Worm (Caenorhabditis elegans) whole organism, mixed stage, embryonic: Measurements from ENCODE around the gene clec-66.

Experiments
- bed-3 ChIP-seq: fragments of 200-800 bp; sonication (Bioruptor generic); optimal IDR thresholded peaks from 3 replicates; lab custom pipeline; 2018; ENCODE audit warnings: mild to moderate bottlenecking, missing genetic modification characterization, moderate library complexity, missing compliant biosample characterization
- blmp-1 ChIP-seq: fragments of 150-350 bp; optimal IDR thresholded peaks from 2 replicates; lab custom pipeline; 2014; ENCODE audit warnings: missing biosample characterization, missing genetic modification characterization
- ceh-39 ChIP-seq: fragments of 150-350 bp; optimal IDR thresholded peaks from 2 replicates; lab custom pipeline; 2014; ENCODE audit warnings: missing biosample characterization, missing genetic modification characterization
- ceh-43 ChIP-seq: fragments of 200-800 bp; sonication (Bioruptor generic); optimal IDR thresholded peaks from 2 replicates; lab custom pipeline; 2018; ENCODE audit warnings: mild to moderate bottlenecking, missing genetic modification characterization, moderate library complexity, missing compliant biosample characterization
- ceh-83 ChIP-seq: fragments of 200-800 bp; sonication (Bioruptor generic); optimal IDR thresholded peaks from 2 replicates; lab custom pipeline; 2018; ENCODE audit warnings: mild to moderate bottlenecking, missing genetic modification characterization, missing compliant biosample characterization
- ces-1 ChIP-seq: fragments of 150-350 bp; optimal IDR thresholded peaks from 2 replicates; lab custom pipeline; 2014; ENCODE audit warnings: missing biosample characterization, missing genetic modification reagents, missing genetic modification characterization
- cnd-1 ChIP-seq: fragments of 200-800 bp; sonication (Bioruptor generic); optimal IDR thresholded peaks from 2 replicates; lab custom pipeline; 2018; ENCODE audit warnings: mild to moderate bottlenecking, missing genetic modification characterization, missing compliant biosample characterization
- drap-1 ChIP-seq: fragments of 200-800 bp; sonication (Bioruptor generic); optimal IDR thresholded peaks from 3 replicates; lab custom pipeline; 2018; ENCODE audit warnings: mild to moderate bottlenecking, missing genetic modification characterization, missing compliant biosample characterization
- elt-1 ChIP-seq: sonication (generic microtip); optimal IDR thresholded peaks from 2 replicates; lab custom pipeline; 2017; ENCODE audit warnings: missing genetic modification characterization, mild to moderate bottlenecking, missing compliant biosample characterization, antibody characterized with exemption, moderate library complexity, borderline replicate concordance; ENCODE audit not compliant: insufficient read depth
- elt-3 ChIP-seq: fragments of 150-350 bp; optimal IDR thresholded peaks from 2 replicates; lab custom pipeline; 2014; ENCODE audit warnings: missing biosample characterization, missing genetic modification characterization
- flh-1 ChIP-seq: fragments of 200-800 bp; sonication (Bioruptor generic); optimal IDR thresholded peaks from 2 replicates; lab custom pipeline; 2018; ENCODE audit warnings: mild to moderate bottlenecking, missing genetic modification characterization, moderate library complexity, missing compliant biosample characterization
- ham-2 ChIP-seq: fragments of 200-800 bp; sonication (Bioruptor generic); optimal IDR thresholded peaks from 2 replicates; lab custom pipeline; 2018; ENCODE audit warnings: mild to moderate bottlenecking, missing genetic modification characterization, missing compliant biosample characterization
- hlh-1 ChIP-seq: fragments of 150-350 bp; optimal IDR thresholded peaks from 2 replicates; lab custom pipeline; 2014; ENCODE audit warnings: missing biosample characterization, missing genetic modification reagents, missing genetic modification characterization
- lin-13 ChIP-seq: fragments of 150-350 bp; optimal IDR thresholded peaks from 2 replicates; lab custom pipeline; 2014; ENCODE audit warnings: missing biosample characterization, missing genetic modification characterization
- lin-32 ChIP-seq: fragments of 200-800 bp; sonication (Bioruptor generic); optimal IDR thresholded peaks from 2 replicates; lab custom pipeline; 2018; ENCODE audit warnings: mild to moderate bottlenecking, missing genetic modification characterization, missing compliant biosample characterization
- lsy-2 ChIP-seq: fragments of 150-350 bp; optimal IDR thresholded peaks from 2 replicates; lab custom pipeline; 2014; ENCODE audit warnings: missing biosample characterization, missing genetic modification characterization
- mab-5 ChIP-seq: fragments of 150-350 bp; optimal IDR thresholded peaks from 2 replicates; lab custom pipeline; 2014; ENCODE audit warnings: missing biosample characterization, missing genetic modification characterization
- mep-1 ChIP-seq: fragments of 150-350 bp; optimal IDR thresholded peaks from 2 replicates; lab custom pipeline; 2017; ENCODE audit warnings: missing biosample characterization, missing genetic modification reagents, missing genetic modification characterization, inconsistent platforms
- nhr-12 ChIP-seq: fragments of 150-350 bp; optimal IDR thresholded peaks from 2 replicates; lab custom pipeline; 2014; ENCODE audit warnings: missing biosample characterization, missing genetic modification characterization
- nhr-2 ChIP-seq: fragments of 150-350 bp; optimal IDR thresholded peaks from 2 replicates; lab custom pipeline; 2014; ENCODE audit warnings: missing biosample characterization, missing genetic modification characterization
- nhr-237 ChIP-seq: fragments of 150-350 bp; optimal IDR thresholded peaks from 2 replicates; lab custom pipeline; 2014; ENCODE audit warnings: missing biosample characterization, missing genetic modification characterization
- nhr-28 ChIP-seq: fragments of 150-350 bp; optimal IDR thresholded peaks from 2 replicates; lab custom pipeline; 2014; ENCODE audit warnings: missing biosample characterization, missing genetic modification characterization
- nhr-76 ChIP-seq: sonication (generic microtip); optimal IDR thresholded peaks from 2 replicates; lab custom pipeline; 2017; ENCODE audit warnings: missing biosample characterization, missing genetic modification characterization
- pha-4 ChIP-seq: fragments of 150-350 bp; optimal IDR thresholded peaks from 2 replicates; lab custom pipeline; 2018; ENCODE audit warnings: missing biosample characterization, missing genetic modification reagents, missing genetic modification characterization
- sem-2 ChIP-seq: fragments of 200-800 bp; sonication (Bioruptor generic); optimal IDR thresholded peaks from 2 replicates; lab custom pipeline; 2018; ENCODE audit warnings: mild to moderate bottlenecking, missing genetic modification characterization, missing compliant biosample characterization
- snpc-4 ChIP-seq: fragments of 150-350 bp; optimal IDR thresholded peaks from 2 replicates; lab custom pipeline; 2014; ENCODE audit warnings: missing biosample characterization, missing genetic modification characterization
- tbx-8 ChIP-seq: fragments of 200-800 bp; sonication (Bioruptor generic); optimal IDR thresholded peaks from 2 replicates; lab custom pipeline; 2018; ENCODE audit warnings: mild to moderate bottlenecking, missing genetic modification characterization, moderate library complexity, missing compliant biosample characterization
- unc-39 ChIP-seq: fragments of 150-350 bp; optimal IDR thresholded peaks from 2 replicates; lab custom pipeline; 2014; ENCODE audit warnings: missing biosample characterization, missing genetic modification characterization
- unc-62 ChIP-seq: fragments of 150-350 bp; optimal IDR thresholded peaks from 2 replicates; lab custom pipeline; 2014; ENCODE audit warnings: missing biosample characterization, missing genetic modification reagents, missing genetic modification characterization
- zip-8 ChIP-seq: fragments of 150-350 bp; optimal IDR thresholded peaks from 2 replicates; lab custom pipeline; 2014; ENCODE audit warnings: missing biosample characterization, missing genetic modification characterization
- ztf-11 ChIP-seq: fragments of 150-350 bp; optimal IDR thresholded peaks from 2 replicates; lab custom pipeline; 2014; ENCODE audit warnings: missing biosample characterization, missing genetic modification characterization

clec-66 gene

DNA sequence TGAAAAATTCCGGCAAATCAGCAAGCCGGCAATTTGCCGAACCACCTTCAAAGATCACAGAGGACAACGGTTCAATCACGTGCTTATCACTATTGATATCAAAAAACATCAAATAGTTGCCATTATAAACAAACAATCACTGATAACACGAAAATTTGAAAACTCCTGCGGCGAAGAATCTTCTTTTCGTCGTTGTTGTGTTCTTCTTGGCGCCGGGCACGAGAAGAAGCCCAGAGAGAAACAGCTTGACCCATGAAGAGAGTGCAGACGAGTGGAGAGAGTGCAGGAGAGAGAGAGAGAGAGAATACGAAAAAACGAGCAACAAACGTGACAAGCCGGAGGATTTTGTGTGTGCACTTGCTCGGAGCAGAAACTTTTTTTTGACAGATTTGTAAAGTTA is 25.5 kb upstream of the clec-66 start:
- no peak for TF ChIP-seq ceh-83
- no peak for TF ChIP-seq ceh-43 (GFP tag; lab: Kevin White, UChicago)
- TF ChIP-seq flh-1 = no peak
- TF ChIP-seq tbx-8 (GFP tag; lab: Kevin White, UChicago) = no peak
- no peak for TF ChIP-seq nhr-76 (tag; lab: Kevin White, UChicago)
- no peak for TF ChIP-seq hlh-1 (tag; lab: Kevin White, UChicago)
- no peak for TF ChIP-seq lin-32 (GFP tag; lab: Kevin White, UChicago)
- no peak for TF ChIP-seq unc-62 (GFP tag; lab: Kevin White, UChicago)
- TF ChIP-seq bed-3 (GFP tag; lab: Kevin White, UChicago) = no peak
- TF ChIP-seq ztf-11 (tag; lab: Kevin White, UChicago) = no peak
- no peak for TF ChIP-seq cnd-1
- TF ChIP-seq unc-39 (tag; lab: Kevin White, UChicago) = no peak
- TF ChIP-seq lin-13 (tag; lab: Kevin White, UChicago) = no peak
- TF ChIP-seq sem-2 = no peak
- TF ChIP-seq blmp-1 (tag; lab: Kevin White, UChicago) = no peak
- TF ChIP-seq nhr-2 (tag; lab: Kevin White, UChicago) = no peak
- TF ChIP-seq, all 35 proteins: peak for 0

DNA sequence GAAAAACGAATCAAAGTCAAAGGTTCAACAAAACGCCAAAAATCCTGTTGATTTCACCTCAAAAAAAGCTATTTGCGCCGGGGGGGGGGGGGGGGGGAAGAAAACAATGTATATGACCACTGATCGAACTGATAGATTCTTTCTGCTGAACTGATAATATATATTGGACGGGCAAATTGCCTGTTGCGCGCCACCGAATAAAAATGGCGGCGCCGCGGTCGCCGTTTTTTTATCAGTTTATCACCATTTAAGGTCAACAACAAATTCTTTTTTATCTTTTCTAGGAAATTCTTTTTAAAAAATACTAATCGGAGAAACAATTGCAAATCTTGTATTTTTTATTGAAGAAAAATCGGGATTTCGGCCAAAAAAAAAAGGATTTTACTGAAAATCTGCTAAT is 24.4 kb upstream of the clec-66 start:
- TF ChIP-seq ham-2 (GFP tag; lab: Kevin White, UChicago) (no peak), ces-1 (no peak), snpc-4 (tag; lab: Kevin White, UChicago) (no peak), sem-2 (no peak), nhr-2 (tag; lab: Kevin White, UChicago) (no peak), nhr-28 (tag; lab: Kevin White, UChicago) (no peak), unc-62 (GFP tag; lab: Kevin White, UChicago) (no peak), drap-1 (GFP tag; lab: Kevin White, UChicago) (no peak)
- TF ChIP-seq, all 35 proteins: peak for 0

DNA sequence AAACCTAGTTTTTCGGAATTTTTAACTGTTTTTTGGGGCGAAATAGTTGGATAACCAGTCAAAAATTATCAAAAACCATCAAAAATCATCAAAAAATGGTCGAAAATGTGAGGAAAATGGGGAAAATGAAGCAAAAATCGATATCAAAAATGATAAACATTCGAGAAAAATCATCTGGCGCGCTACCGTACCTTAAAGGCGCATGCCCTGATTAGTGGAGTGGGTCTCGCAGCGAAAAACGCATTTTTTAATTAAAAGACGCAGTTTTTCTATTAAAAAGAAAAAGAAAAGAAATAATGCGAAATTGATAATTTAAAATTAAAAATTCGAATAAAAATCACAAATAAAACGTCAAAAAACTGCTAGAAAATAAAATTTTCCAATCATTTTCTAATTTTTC is 23.8 kb upstream of the clec-66 start, which contains the start of gene F35C5.1:
F35C5.1 (plus strand) TSS at position 399 of the 400 bp plus-strand sequence.
- TF ChIP-seq bed-3 (GFP tag; lab: Kevin White, UChicago) (no peak), tbx-8 (GFP tag; lab: Kevin White, UChicago) (no peak), elt-3 (no peak), hlh-1 (tag; lab: Kevin White, UChicago) (no peak)

DNA sequence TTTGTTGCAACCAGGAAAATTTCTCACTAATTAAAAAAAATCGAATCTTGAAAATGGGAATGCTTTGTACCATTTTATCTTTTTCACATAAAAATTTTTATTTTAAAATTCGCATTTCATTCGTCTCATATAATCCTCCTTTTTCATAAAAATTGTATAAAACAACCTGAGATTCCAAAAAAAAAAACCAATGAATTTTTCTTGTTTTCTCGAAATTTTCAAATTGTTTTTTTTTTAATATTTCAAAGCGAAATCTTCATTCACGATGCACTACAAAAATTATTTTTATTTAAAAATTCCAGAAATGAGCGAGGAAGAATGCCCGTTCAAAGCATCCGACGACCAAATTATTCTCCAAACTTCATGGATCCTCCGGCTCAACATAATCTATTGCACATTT is 19.2 kb upstream of the clec-66 start, which contains the start of gene sra-14:
sra-14 (plus strand) TSS at position 301 of the 400 bp plus-strand sequence.
- TF ChIP-seq unc-62 (GFP tag; lab: Kevin White, UChicago) (no peak), nhr-237 (tag; lab: Kevin White, UChicago) (no peak), elt-1 (tag; lab: Kevin White, UChicago) (no peak), mep-1 (tag; lab: Kevin White, UChicago) (no peak), zip-8 (tag; lab: Kevin White, UChicago) (no peak), elt-3 (no peak), nhr-12 (tag; lab: Kevin White, UChicago) (no peak), nhr-28 (tag; lab: Kevin White, UChicago) (no peak), lsy-2 (tag; lab: Kevin White, UChicago) (no peak), ceh-39 (tag; lab: Kevin White, UChicago) (no peak), flh-1 (no peak)
- TF ChIP-seq, all 35 proteins: peak for 0

DNA sequence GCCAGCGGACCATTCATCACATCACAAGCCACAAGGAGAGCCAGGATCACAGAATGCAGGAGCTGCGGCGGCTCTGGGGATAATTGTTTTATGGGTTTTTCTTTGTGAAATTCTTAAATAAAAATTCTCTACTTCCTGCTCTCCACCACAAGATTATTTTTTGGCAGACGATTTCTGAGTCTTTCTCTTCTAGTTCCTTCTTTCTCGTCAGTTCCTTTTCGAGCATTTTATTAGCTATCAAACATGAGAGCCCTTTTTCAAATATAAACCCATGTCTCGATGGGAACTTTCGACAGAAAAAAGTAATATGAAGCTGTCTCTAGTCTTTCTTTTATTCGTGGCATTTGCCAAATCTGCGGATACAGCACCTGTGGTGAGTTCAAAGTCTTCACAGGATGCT is 15.7 kb upstream of the clec-66 start, which contains the start of gene F35C5.3:
F35C5.3 (plus strand) TSS at position 301 of the 400 bp plus-strand sequence.
- TF ChIP-seq pha-4 (tag; lab: Kevin White, UChicago) (no peak), elt-1 (tag; lab: Kevin White, UChicago) (no peak), hlh-1 (tag; lab: Kevin White, UChicago) (no peak), lsy-2 (tag; lab: Kevin White, UChicago) (no peak), ceh-83 (no peak), ces-1 (no peak), bed-3 (GFP tag; lab: Kevin White, UChicago) (no peak), sem-2 (no peak), elt-3 (no peak)

DNA sequence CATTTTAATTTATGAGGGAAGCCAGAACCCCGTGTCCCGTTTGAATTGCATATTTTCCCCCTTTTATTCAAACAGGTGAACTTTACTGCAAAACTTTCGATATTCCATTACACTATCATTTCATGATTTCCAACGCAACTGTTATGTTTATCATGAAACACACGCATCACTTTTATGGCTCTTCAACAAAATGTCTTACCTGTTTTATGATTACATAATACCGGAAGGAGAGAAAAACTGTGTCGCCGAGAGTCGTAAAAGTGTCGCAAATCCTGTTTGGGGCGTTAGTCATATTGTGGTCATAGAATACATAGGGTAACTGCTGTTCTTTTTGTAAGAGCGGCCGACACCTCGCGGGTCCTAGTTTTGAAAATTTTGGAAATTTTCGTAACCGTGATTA is 11.8 kb upstream of the clec-66 start:
- TF ChIP-seq unc-39 (tag; lab: Kevin White, UChicago) (no peak), pha-4 (tag; lab: Kevin White, UChicago) (no peak), lin-13 (tag; lab: Kevin White, UChicago) (no peak), elt-3 (no peak), mab-5 (no peak), ham-2 (GFP tag; lab: Kevin White, UChicago) (no peak), ces-1 (no peak), nhr-28 (tag; lab: Kevin White, UChicago) (no peak), nhr-237 (tag; lab: Kevin White, UChicago) (no peak), drap-1 (GFP tag; lab: Kevin White, UChicago) (no peak), ceh-83 (no peak), elt-1 (tag; lab: Kevin White, UChicago) (no peak), ceh-43 (GFP tag; lab: Kevin White, UChicago) (no peak)
